Fruit fly (Drosophila melanogaster): ENCODE data around the gene BicD.

BicD gene

DNA sequence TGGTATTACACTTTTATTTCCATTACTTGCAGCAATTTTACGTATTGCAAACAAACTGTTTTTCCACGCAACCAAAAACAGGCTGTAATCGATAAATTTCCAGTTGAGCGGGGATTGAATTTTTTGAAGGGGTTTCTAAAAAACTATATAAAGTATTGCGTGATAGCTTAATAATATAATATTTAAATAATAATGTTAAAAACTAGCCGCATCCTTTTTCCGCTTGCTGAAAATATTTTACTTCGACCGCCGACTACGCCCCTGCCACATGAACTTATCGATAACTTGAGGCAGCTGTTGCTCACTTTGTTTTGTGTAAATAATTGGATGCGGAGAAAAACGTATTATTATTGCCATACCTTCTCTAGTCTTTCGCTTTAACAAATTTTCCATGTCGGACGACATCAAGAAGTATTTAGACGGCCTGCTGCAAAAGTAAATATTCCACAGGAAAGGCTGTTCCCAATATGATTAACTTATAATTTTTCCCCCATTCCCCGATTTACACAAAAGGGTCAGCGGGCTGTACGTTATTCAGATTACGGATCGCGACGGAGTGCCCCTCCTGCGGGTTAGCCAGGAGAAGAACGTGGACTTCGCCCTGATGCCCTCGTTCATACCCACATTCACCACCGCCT, 8.0 kb upstream of the BicD start, which contains the start of the genes fws and Lamtor3 (continued):
- TF ChIP-seq CG7556 (GFP tag; optimal IDR thresholded peaks at IDR 0.05) (peak; percentile 97), CG14667 (GFP tag; IDR thresholded peaks at IDR 0.05) (peak; percentile 99), Side (GFP tag; optimal IDR thresholded peaks at IDR 0.05) (peak; percentile 72), CG5953 (GFP tag; IDR thresholded peaks at IDR 0.05) (peak; percentile 99), CG10462 (GFP tag; optimal IDR thresholded peaks at IDR 0.05) (peak; percentile 95), Awh (GFP tag; IDR thresholded peaks at IDR 0.05) (peak; percentile 99), CG17612 (GFP tag; IDR thresholded peaks at IDR 0.05) (peak; percentile 97), CG4617 (GFP tag; optimal IDR thresholded peaks at IDR 0.05; ENCODE audit: borderline replicate concordance) (peak; percentile 95), CG1832 (GFP tag; optimal IDR thresholded peaks at IDR 0.05) (no peak), CG10321 (GFP tag; IDR thresholded peaks at IDR 0.05) (peak; percentile 87), CG42726 (GFP tag; IDR thresholded peaks at IDR 0.05; ENCODE audit: partially characterized antibody) (0 out of 2 replicates have a peak, but pooled peaks have one; percentile 28), CG15601 (tag; optimal IDR thresholded peaks at IDR 0.05) (peak; percentile 95), prd (optimal IDR thresholded peaks at IDR 0.05) (no peak), prd (GFP tag; IDR thresholded peaks at IDR 0.05) (peak; percentile 100), bab2 (GFP tag; optimal IDR thresholded peaks at IDR 0.05) (peak; percentile 95), CG17361 (GFP tag; IDR thresholded peaks at IDR 0.05) (peak; percentile 98), amos (GFP tag; IDR thresholded peaks at IDR 0.05; ENCODE audit: partially characterized antibody) (no peak), CG12391 (tag; optimal IDR thresholded peaks at IDR 0.05) (peak; percentile 99), CG13296 (GFP tag; optimal IDR thresholded peaks at IDR 0.05) (peak; percentile 96), Hsf (GFP tag; optimal IDR thresholded peaks at IDR 0.05) (peak; percentile 93), MBD-R2 (GFP tag; IDR thresholded peaks at IDR 0.05) (peak; percentile 100), CG13775 (GFP tag; optimal IDR thresholded peaks at IDR 0.05) (peak; percentile 99), CG34224 (GFP tag; IDR thresholded peaks at IDR 0.05; ENCODE audit: partially characterized antibody) (peak; percentile 78), unpg (GFP tag; optimal IDR thresholded peaks at IDR 0.05) (peak; percentile 99), CG10267 (tag; optimal IDR thresholded peaks at IDR 0.05) (peak; percentile 91), D19B (GFP tag; optimal IDR thresholded peaks at IDR 0.05) (peak; percentile 96), slp2 (GFP tag; optimal IDR thresholded peaks at IDR 0.05) (peak; percentile 85), Ets97D (GFP tag; optimal IDR thresholded peaks at IDR 0.05) (peak; percentile 75), CG7839 (tag; optimal IDR thresholded peaks at IDR 0.05) (peak; percentile 99), pzg (GFP tag; optimal IDR thresholded peaks at IDR 0.05) (peak; percentile 41), Hand (GFP tag; optimal IDR thresholded peaks at IDR 0.05) (peak; percentile 92), abd-A (tag; optimal IDR thresholded peaks at IDR 0.05) (no peak), CG6791 (GFP tag; IDR thresholded peaks at IDR 0.05; ENCODE audit: partially characterized antibody) (peak; percentile 63; the same call in 2 of the 3 replicates), Eip74EF (GFP tag; optimal IDR thresholded peaks at IDR 0.05) (peak in 1 of 2 experiments; percentile 95), Dll (GFP tag; IDR thresholded peaks at IDR 0.05; ENCODE audit: partially characterized antibody) (peak; percentile 74), CG9797 (GFP tag; optimal IDR thresholded peaks at IDR 0.05) (peak; percentile 63), Hmr (GFP tag; optimal IDR thresholded peaks at IDR 0.05) (peak; percentile 99), Blimp-1 (GFP tag; optimal IDR thresholded peaks at IDR 0.05) (peak; percentile 96), CG6765 (GFP tag; optimal IDR thresholded peaks at IDR 0.05) (peak; percentile 91), CG17912 (GFP tag; optimal IDR thresholded peaks at IDR 0.05) (peak; percentile 19), klu (GFP tag; IDR thresholded peaks at IDR 0.05) (peak; percentile 98), Oli (tag; optimal IDR thresholded peaks at IDR 0.05) (peak; percentile 99), sna (GFP tag; IDR thresholded peaks at IDR 0.05; ENCODE audit: partially characterized antibody) (0 out of 2 replicates have a peak, but pooled peaks have one; percentile 40), Abd-B (GFP tag; optimal IDR thresholded peaks at IDR 0.05) (peak; percentile 98), CG4282 (GFP tag; optimal IDR thresholded peaks at IDR 0.05) (peak; percentile 44), bbx (GFP tag; IDR thresholded peaks at IDR 0.05; ENCODE audit: partially characterized antibody) (no peak), sc (optimal IDR thresholded peaks at IDR 0.05) (no peak), sc (GFP tag; optimal IDR thresholded peaks at IDR 0.05) (peak; percentile 98)

All from whole organism, embryonic.